Worm (Caenorhabditis elegans): Measurements from ENCODE around the gene T01B11.1.
A peak's percentile ranks its signal among the peaks of the same experiment; 100 is the strongest.

T01B11.1 gene

ce11 chrIV:8431567-8432458 lies 15.2 kb upstream of the T01B11.1 start (continued):
- TF ChIP-seq repo-1 (tag; optimal IDR thresholded peaks at IDR 0.05) (no peak), attf-6 (GFP tag; IDR thresholded peaks at IDR 0.05) (peak; percentile 46), Y53F4B.3 (GFP tag; IDR thresholded peaks at IDR 0.05) (no peak), T07F8.4 (tag; optimal IDR thresholded peaks at IDR 0.05) (no peak), sptf-2 (GFP tag; optimal IDR thresholded peaks at IDR 0.05) (no peak), unc-62 (GFP tag; optimal IDR thresholded peaks at IDR 0.05) (peak; percentile 94), somi-1 (GFP tag; optimal IDR thresholded peaks at IDR 0.05) (no peak), Y53G8AR.9 (GFP tag; conservative IDR thresholded peaks at IDR 0.05) (peak; percentile 69), nhr-179 (tag; optimal IDR thresholded peaks at IDR 0.05) (no peak), ztf-6 (GFP tag; IDR thresholded peaks at IDR 0.05) (no peak; the same call in 1 of the 2 replicates), snpc-1.3 (tag; optimal IDR thresholded peaks at IDR 0.05; ENCODE audit: insufficient read depth) (peak; percentile 5), madf-10 (tag; optimal IDR thresholded peaks at IDR 0.05) (peak; percentile 8), bed-1 (GFP tag; IDR thresholded peaks at IDR 0.05) (no peak), ZK185.1 (tag; optimal IDR thresholded peaks at IDR 0.05; ENCODE audit: poor library complexity, severe bottlenecking) (peak; percentile 63), aptf-2 (GFP tag; conservative IDR thresholded peaks at IDR 0.05) (no peak), egl-18 (GFP tag; IDR thresholded peaks at IDR 0.05) (0 out of 2 replicates have a peak, but pooled peaks have one; percentile 25), nhr-90 (tag; optimal IDR thresholded peaks at IDR 0.05) (peak; percentile 31), lag-1 (GFP tag; IDR thresholded peaks at IDR 0.05) (no peak), rcor-1 (GFP tag; IDR thresholded peaks at IDR 0.05) (peak; percentile 64), F39B2.1 (GFP tag; IDR thresholded peaks at IDR 0.05) (0 out of 2 replicates have a peak, but pooled peaks have one; percentile 34), hsf-1 (GFP tag; IDR thresholded peaks at IDR 0.05) (0 out of 2 replicates have a peak, but pooled peaks have one; percentile 39), cebp-1 (GFP tag; IDR thresholded peaks at IDR 0.05) (peak; percentile 79), cebp-1 (tag; optimal IDR thresholded peaks at IDR 0.05) (peak; percentile 91), lin-35 (GFP tag; optimal IDR thresholded peaks at IDR 0.05) (peak in 2 of 3 experiments; percentile 22 to 71), F23B12.7 (tag; optimal IDR thresholded peaks at IDR 0.05; ENCODE audit: insufficient read depth) (no peak), attf-3 (GFP tag; conservative IDR thresholded peaks at IDR 0.05) (0 out of 2 replicates have a peak, but pooled peaks have one; percentile 10), B0035.1 (tag; optimal IDR thresholded peaks at IDR 0.05) (no peak), ztf-18 (tag; optimal IDR thresholded peaks at IDR 0.05) (no peak), snpc-1.1 (tag; optimal IDR thresholded peaks at IDR 0.05; ENCODE audit: insufficient read depth) (peak; percentile 1), snpc-4 (GFP tag; optimal IDR thresholded peaks at IDR 0.05) (no peak), snpc-4 (tag; optimal IDR thresholded peaks at IDR 0.05) (peak in 3 of 4 experiments; percentile 33 to 77 (median 76)), ztf-26 (tag; optimal IDR thresholded peaks at IDR 0.05) (peak; percentile 44), tlf-1 (GFP tag; optimal IDR thresholded peaks at IDR 0.05) (peak; percentile 63), die-1 (tag; optimal IDR thresholded peaks at IDR 0.05) (no peak), ceh-40 (GFP tag; IDR thresholded peaks at IDR 0.05) (peak; percentile 40; the same call in 1 of the 2 replicates), nfya-2 (GFP tag; IDR thresholded peaks at IDR 0.05) (no peak), F10E7.11 (tag; optimal IDR thresholded peaks at IDR 0.05) (no peak), sea-2 (GFP tag; IDR thresholded peaks at IDR 0.05) (no peak), hmg-20 (GFP tag; IDR thresholded peaks at IDR 0.05) (peak; percentile 77), ztf-22 (GFP tag; optimal IDR thresholded peaks at IDR 0.05) (peak; percentile 0), mcd-1 (GFP tag; IDR thresholded peaks at IDR 0.05) (peak; percentile 55), mel-28 (tag; optimal IDR thresholded peaks at IDR 0.05; ENCODE audit: borderline replicate concordance) (no peak), nhr-120 (GFP tag; IDR thresholded peaks at IDR 0.05) (no peak), ceh-27 (GFP tag; optimal IDR thresholded peaks at IDR 0.05) (peak; percentile 36), madf-6 (GFP tag; IDR thresholded peaks at IDR 0.05) (peak; percentile 56)

Measured in whole organism, young adult.